Worm (Caenorhabditis elegans): ENCODE measurements around the gene F45C12.17.

DNA sequence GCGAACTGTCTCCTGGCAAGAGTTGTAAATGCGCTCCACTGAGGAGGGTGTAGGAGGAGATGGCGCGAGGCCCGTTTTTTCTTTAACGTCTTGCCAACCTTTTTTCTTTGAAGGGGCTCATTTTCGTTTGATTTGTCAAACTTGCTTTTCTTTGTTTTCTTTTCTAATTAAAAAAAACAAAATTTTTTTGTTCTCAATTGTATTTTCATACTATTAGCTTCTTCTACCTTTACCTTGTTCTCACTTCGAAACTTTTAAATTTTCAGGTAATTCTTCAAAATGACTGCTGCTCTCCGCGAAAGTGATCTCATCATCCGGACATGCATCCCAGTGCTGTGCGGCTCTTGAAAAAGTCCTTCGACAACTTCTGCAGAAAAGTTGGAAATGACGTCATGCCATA is 16.0 kb upstream of the F45C12.17 start, which contains the start of gene fbxa-184:
- TF ChIP-seq nhr-76 (tag; optimal IDR thresholded peaks at IDR 0.05), result no peak
- no peak for TF ChIP-seq nhr-11 (tag; optimal IDR thresholded peaks at IDR 0.05)

Data from whole organism, L3 larva.